Worm (Caenorhabditis elegans): ENCODE results near the gene symk-1.

- TF ChIP-seq ztf-22 (GFP tag; optimal IDR thresholded peaks at IDR 0.05) (no peak), F22D6.2 (tag; optimal IDR thresholded peaks at IDR 0.05) (no peak), attf-5 (GFP tag; optimal IDR thresholded peaks at IDR 0.05) (no peak), lir-1 (GFP tag; conservative IDR thresholded peaks at IDR 0.05) (no peak), unc-62 (GFP tag; optimal IDR thresholded peaks at IDR 0.05) (no peak), F57A8.1 (GFP tag; optimal IDR thresholded peaks at IDR 0.05) (no peak), pha-4 (tag; optimal IDR thresholded peaks at IDR 0.05) (no peak), tlf-1 (GFP tag; optimal IDR thresholded peaks at IDR 0.05) (no peak), akir-1 (GFP tag; optimal IDR thresholded peaks at IDR 0.05) (no peak), gei-17 (GFP tag; optimal IDR thresholded peaks at IDR 0.05) (no peak), ama-1 (optimal IDR thresholded peaks at IDR 0.05) (no peak), ama-1 (GFP tag; optimal IDR thresholded peaks at IDR 0.05) (no peak), ceh-91 (GFP tag; IDR thresholded peaks at IDR 0.05) (no peak), lsl-1 (GFP tag; optimal IDR thresholded peaks at IDR 0.05) (no peak), F23B12.7 (tag; optimal IDR thresholded peaks at IDR 0.05; ENCODE audit: insufficient read depth) (no peak)
Observed at ce11 chrV:8615711-8616110, 45.6 kb downstream of the symk-1 start.
